Worm (Caenorhabditis elegans): Measurements from ENCODE around the gene T24E12.6.

Gene T24E12.6

DNA sequence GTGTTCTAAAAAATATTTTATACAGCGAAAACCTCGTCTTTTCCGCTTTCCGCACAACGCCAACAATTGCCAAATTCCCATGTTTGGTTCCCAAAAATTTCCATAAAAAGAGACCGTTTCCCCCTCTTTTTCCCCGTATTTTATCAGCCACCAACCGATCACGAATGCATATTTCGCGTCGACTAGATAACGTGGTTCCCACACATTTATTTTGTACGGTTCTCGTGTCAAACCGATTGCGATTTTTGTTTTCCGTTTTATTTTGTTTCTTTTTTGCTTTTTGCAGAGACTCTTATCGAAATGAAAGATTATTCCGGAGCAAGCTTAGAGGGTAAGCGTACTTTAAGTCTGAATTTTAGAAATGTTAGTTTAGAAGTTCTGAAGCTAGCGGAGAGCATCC is 40.5 kb downstream of the T24E12.6 start, which contains the start of gene C46E10.3:
C46E10.3 (plus strand) TSS at position 301 of the 400 bp plus-strand sequence.
- TF ChIP-seq alr-1 (tag; optimal IDR thresholded peaks at IDR 0.05) (no peak), crh-2 (tag; optimal IDR thresholded peaks at IDR 0.05) (no peak), nhr-77 (tag; optimal IDR thresholded peaks at IDR 0.05) (no peak), nhr-12 (tag; optimal IDR thresholded peaks at IDR 0.05) (no peak), nhr-10 (tag; optimal IDR thresholded peaks at IDR 0.05) (no peak), nhr-237 (tag; optimal IDR thresholded peaks at IDR 0.05) (no peak), F13H6.1 (tag; optimal IDR thresholded peaks at IDR 0.05) (no peak), ZK546.5 (tag; optimal IDR thresholded peaks at IDR 0.05) (no peak), C34F6.9 (tag; optimal IDR thresholded peaks at IDR 0.05) (no peak), peb-1 (tag; optimal IDR thresholded peaks at IDR 0.05) (no peak), ztf-11 (tag; optimal IDR thresholded peaks at IDR 0.05) (no peak), unc-55 (GFP tag; optimal IDR thresholded peaks at IDR 0.05) (no peak), ceh-16 (tag; optimal IDR thresholded peaks at IDR 0.05) (no peak), unc-39 (tag; optimal IDR thresholded peaks at IDR 0.05) (no peak), lin-11 (tag; optimal IDR thresholded peaks at IDR 0.05) (no peak), lin-13 (GFP tag; optimal IDR thresholded peaks at IDR 0.05) (no peak), nhr-21 (tag; optimal IDR thresholded peaks at IDR 0.05) (no peak), sma-3 (GFP tag; optimal IDR thresholded peaks at IDR 0.05) (no peak), nhr-6 (tag; optimal IDR thresholded peaks at IDR 0.05) (no peak)

DNA sequence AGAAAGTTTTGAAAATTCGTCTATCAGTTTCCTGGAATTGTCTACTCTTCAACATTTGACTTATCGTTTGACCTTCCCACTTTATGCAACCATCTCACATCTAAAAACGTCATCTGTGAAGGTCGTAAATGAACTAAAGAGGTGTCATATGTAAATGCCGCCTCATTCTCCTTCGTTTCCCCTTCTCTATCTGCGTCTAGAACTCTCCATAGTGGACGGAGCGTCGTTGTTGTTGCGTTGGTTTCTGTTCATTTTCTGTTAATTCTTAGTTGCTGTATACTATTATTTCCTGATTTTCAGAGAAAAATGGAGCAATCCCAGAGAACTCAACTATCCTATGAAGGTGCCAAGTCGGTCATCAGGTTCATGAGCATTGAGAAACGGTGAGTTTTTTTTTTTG is 44.5 kb downstream of the T24E12.6 start, which contains the start of gene fbxc-52:
fbxc-52 (plus strand) TSS at position 301 of the 400 bp plus-strand sequence.
- TF ChIP-seq nhr-25 (tag; optimal IDR thresholded peaks at IDR 0.05) (no peak), C34F6.9 (tag; optimal IDR thresholded peaks at IDR 0.05) (no peak), aly-2 (tag; optimal IDR thresholded peaks at IDR 0.05) (no peak), F13H6.1 (tag; optimal IDR thresholded peaks at IDR 0.05) (no peak), ZK546.5 (tag; optimal IDR thresholded peaks at IDR 0.05) (no peak), nhr-77 (tag; optimal IDR thresholded peaks at IDR 0.05) (no peak), nhr-21 (tag; optimal IDR thresholded peaks at IDR 0.05) (no peak), gmeb-1 (tag; optimal IDR thresholded peaks at IDR 0.05) (no peak), ztf-11 (tag; optimal IDR thresholded peaks at IDR 0.05) (no peak), ztf-4 (tag; optimal IDR thresholded peaks at IDR 0.05) (no peak), lsy-2 (tag; optimal IDR thresholded peaks at IDR 0.05) (no peak), alr-1 (tag; optimal IDR thresholded peaks at IDR 0.05) (no peak), elt-1 (tag; optimal IDR thresholded peaks at IDR 0.05) (no peak)

DNA sequence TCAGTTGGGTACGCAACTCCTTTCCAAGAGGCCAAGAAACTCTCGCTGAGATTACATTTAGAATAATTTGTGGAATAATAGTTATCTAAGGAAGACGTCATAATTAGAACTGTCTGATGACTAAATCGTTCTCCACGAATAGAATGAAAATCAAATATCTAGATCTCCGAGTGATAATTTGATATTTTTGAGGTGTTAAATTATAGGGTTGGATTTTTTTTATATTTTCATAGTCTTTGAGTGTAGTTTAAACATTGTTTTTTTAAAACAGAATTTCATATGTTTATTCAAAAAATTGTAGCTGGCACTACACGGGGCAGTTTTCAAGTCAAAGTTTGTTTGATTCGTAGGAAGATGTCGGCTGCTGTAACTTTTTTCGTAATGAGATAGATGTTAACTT is 45.0 kb downstream of the T24E12.6 start, which contains the start of gene srh-99:
srh-99 (minus strand) TSS at position 101 of the 400 bp plus-strand sequence.
- no peak for TF ChIP-seq peb-1 (tag; optimal IDR thresholded peaks at IDR 0.05)
- no peak for TF ChIP-seq crh-2 (tag; optimal IDR thresholded peaks at IDR 0.05)
- TF ChIP-seq ztf-11 (tag; optimal IDR thresholded peaks at IDR 0.05) = no peak
- TF ChIP-seq zag-1 (tag; optimal IDR thresholded peaks at IDR 0.05) = no peak
- TF ChIP-seq ama-1 (optimal IDR thresholded peaks at IDR 0.05) = no peak
- TF ChIP-seq lin-11 (tag; optimal IDR thresholded peaks at IDR 0.05) = no peak
- no peak for TF ChIP-seq sem-4 (tag; optimal IDR thresholded peaks at IDR 0.05)
- TF ChIP-seq F13H6.1 (tag; optimal IDR thresholded peaks at IDR 0.05) = no peak
- TF ChIP-seq R02D3.7 (tag; optimal IDR thresholded peaks at IDR 0.05) = no peak
- TF ChIP-seq alr-1 (tag; optimal IDR thresholded peaks at IDR 0.05) = no peak

DNA sequence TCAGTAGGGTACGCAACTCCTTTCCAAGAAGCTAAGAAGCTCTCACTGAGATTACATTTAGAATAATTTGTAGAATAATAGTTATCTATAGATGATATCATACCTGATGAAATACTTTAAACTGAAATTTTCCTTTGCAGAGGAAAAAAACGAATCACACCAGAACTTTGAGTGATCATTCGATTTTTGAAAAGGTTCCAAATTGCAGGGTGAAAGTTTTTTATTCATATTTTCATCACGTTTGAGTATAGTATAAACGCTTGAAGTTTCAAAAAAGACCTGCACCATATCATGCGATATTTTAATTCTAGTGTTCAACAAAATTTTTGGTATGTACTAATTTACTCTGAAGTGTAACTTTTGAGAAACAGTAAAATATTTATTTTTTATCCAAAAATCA is 46.9 kb downstream of the T24E12.6 start, which contains the start of gene srh-100:
srh-100 (minus strand) TSS at position 101 of the 400 bp plus-strand sequence.
- TF ChIP-seq ceh-82 (tag; optimal IDR thresholded peaks at IDR 0.05) (no peak), unc-62 (GFP tag; optimal IDR thresholded peaks at IDR 0.05) (no peak), sma-9 (GFP tag; optimal IDR thresholded peaks at IDR 0.05) (no peak), sma-9 (tag; optimal IDR thresholded peaks at IDR 0.05) (no peak), dmd-4 (tag; optimal IDR thresholded peaks at IDR 0.05) (no peak), mab-5 (tag; optimal IDR thresholded peaks at IDR 0.05) (no peak), snpc-4 (tag; optimal IDR thresholded peaks at IDR 0.05) (no peak), lin-11 (tag; optimal IDR thresholded peaks at IDR 0.05) (no peak), sem-4 (tag; optimal IDR thresholded peaks at IDR 0.05) (no peak), C34F6.9 (tag; optimal IDR thresholded peaks at IDR 0.05) (no peak)

DNA sequence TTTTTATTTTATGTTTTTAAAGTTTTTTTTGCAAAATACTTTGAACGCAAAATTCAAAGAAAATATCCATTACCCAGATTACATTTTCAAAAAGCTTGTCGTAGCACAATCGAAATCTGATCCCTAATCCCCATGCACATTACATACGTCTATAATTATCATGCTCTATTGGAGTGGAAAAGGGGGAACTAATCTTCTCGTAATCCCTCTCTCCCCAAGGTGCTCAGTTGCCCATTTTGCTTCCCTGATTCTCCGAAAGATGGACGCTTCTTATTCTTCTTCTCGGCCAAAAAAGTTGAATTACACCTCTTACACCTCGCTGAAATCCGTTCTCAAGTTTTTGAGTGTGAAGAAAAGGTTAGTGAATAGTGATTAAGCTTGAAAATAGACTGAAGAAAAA is 50.5 kb downstream of the T24E12.6 start, which contains the start of gene fbxc-53:
fbxc-53 (plus strand) TSS at position 245 of the 400 bp plus-strand sequence.
- TF ChIP-seq gmeb-1 (tag; optimal IDR thresholded peaks at IDR 0.05) (no peak), lin-11 (tag; optimal IDR thresholded peaks at IDR 0.05) (no peak), R02D3.7 (tag; optimal IDR thresholded peaks at IDR 0.05) (no peak), F13H6.1 (tag; optimal IDR thresholded peaks at IDR 0.05) (no peak), nhr-21 (tag; optimal IDR thresholded peaks at IDR 0.05) (no peak), mdl-1 (tag; optimal IDR thresholded peaks at IDR 0.05) (no peak), ceh-82 (tag; optimal IDR thresholded peaks at IDR 0.05) (no peak)

All from whole organism, L2 larva.